Worm (Caenorhabditis elegans): ENCODE results near the gene twk-49.

twk-49 gene

DNA sequence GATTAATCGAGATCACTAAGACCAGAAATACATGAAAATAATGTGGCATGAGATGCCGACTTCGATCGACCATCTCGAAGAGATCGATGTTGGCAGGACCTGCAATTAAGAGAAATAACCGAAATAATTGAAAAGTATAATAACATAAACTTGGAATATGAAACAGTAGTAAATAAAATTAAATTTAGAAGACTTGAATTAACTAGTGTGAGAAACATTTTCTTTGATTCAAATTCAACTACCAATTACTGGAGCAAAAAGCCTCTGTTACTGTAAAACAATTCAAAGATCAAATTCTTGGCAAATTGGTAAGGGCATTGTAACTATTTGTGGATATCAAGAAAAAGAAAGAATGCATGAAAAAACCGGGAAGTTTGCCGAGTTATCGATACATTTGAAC is 14.9 kb upstream of the twk-49 start, which contains the start of gene R05G9R.1:
R05G9R.1 (minus strand) TSS at position 101 of the 400 bp plus-strand sequence.
- TF ChIP-seq R02D3.7 (tag; optimal IDR thresholded peaks at IDR 0.05) (no peak), nhr-6 (tag; optimal IDR thresholded peaks at IDR 0.05) (no peak), fos-1 (tag; optimal IDR thresholded peaks at IDR 0.05) (no peak), peb-1 (tag; optimal IDR thresholded peaks at IDR 0.05) (no peak), blmp-1 (tag; optimal IDR thresholded peaks at IDR 0.05; ENCODE audit: insufficient read depth) (no peak), elt-3 (tag; optimal IDR thresholded peaks at IDR 0.05) (no peak), zag-1 (tag; optimal IDR thresholded peaks at IDR 0.05) (no peak), crh-2 (tag; optimal IDR thresholded peaks at IDR 0.05) (no peak), aly-2 (tag; optimal IDR thresholded peaks at IDR 0.05) (no peak), lin-13 (GFP tag; optimal IDR thresholded peaks at IDR 0.05) (no peak), sem-4 (tag; optimal IDR thresholded peaks at IDR 0.05) (no peak), ZK546.5 (tag; optimal IDR thresholded peaks at IDR 0.05) (no peak)

DNA sequence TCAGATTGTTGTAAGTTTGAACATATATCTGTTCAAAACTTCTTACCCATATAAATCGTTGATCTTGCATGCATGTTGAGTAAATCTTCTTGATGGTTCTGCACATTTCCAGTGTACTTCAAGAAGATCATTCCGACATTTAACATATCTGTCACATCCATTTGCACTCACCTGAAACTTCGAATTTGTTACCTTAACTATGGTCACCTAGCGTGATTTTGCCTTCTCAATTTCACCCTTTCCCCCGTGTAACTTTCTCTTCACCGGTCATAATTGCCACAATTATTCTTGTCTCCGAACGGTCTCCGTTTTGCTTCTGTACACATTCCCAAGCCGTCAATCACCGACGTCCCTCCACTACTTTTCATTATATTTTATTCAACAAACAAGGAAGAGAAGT is 14.4 kb upstream of the twk-49 start:
- TF ChIP-seq nhr-10 (tag; optimal IDR thresholded peaks at IDR 0.05) (no peak), nhr-237 (tag; optimal IDR thresholded peaks at IDR 0.05) (no peak), sma-3 (GFP tag; optimal IDR thresholded peaks at IDR 0.05) (no peak), peb-1 (tag; optimal IDR thresholded peaks at IDR 0.05) (no peak), nhr-6 (tag; optimal IDR thresholded peaks at IDR 0.05) (no peak), unc-55 (GFP tag; optimal IDR thresholded peaks at IDR 0.05) (no peak), lin-39 (tag; optimal IDR thresholded peaks at IDR 0.05) (no peak), ceh-16 (tag; optimal IDR thresholded peaks at IDR 0.05) (no peak), lin-11 (tag; optimal IDR thresholded peaks at IDR 0.05) (no peak), nhr-12 (tag; optimal IDR thresholded peaks at IDR 0.05) (no peak), elt-3 (tag; optimal IDR thresholded peaks at IDR 0.05) (no peak), R02D3.7 (tag; optimal IDR thresholded peaks at IDR 0.05) (no peak), lin-13 (GFP tag; optimal IDR thresholded peaks at IDR 0.05) (no peak), ztf-1 (GFP tag; conservative IDR thresholded peaks at IDR 0.05) (no peak), snpc-4 (tag; optimal IDR thresholded peaks at IDR 0.05) (no peak), nhr-77 (tag; optimal IDR thresholded peaks at IDR 0.05) (no peak), egl-27 (tag; optimal IDR thresholded peaks at IDR 0.05) (no peak), unc-62 (GFP tag; optimal IDR thresholded peaks at IDR 0.05) (no peak), gmeb-1 (tag; optimal IDR thresholded peaks at IDR 0.05) (no peak), fos-1 (tag; optimal IDR thresholded peaks at IDR 0.05) (no peak)

DNA sequence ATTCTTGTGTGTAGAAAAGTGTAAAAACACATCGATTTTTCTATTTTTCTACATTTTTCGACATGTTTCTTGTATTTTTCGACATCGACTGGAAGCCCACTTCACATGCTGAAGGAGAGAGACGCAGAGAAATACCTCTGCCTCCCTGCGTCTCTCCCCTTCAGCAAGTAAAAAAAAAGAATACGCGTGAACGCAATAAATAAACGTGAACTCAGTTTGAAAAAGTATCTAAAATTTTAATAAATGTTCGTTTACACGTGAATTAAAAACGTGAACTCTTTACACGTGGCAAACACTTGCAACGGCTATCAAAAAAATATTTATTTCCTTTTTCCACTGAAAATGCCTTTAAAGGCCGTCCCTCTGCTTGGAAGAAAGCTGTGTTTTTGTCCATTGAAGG is 3.9 kb upstream of the twk-49 start, which contains the start of gene R05G9.1:
R05G9.1 (plus strand) TSS at position 343 of the 400 bp plus-strand sequence.
- TF ChIP-seq unc-39 (tag; optimal IDR thresholded peaks at IDR 0.05) (no peak), unc-55 (GFP tag; optimal IDR thresholded peaks at IDR 0.05) (no peak), C34F6.9 (tag; optimal IDR thresholded peaks at IDR 0.05) (peak; percentile 35), nhr-23 (tag; optimal IDR thresholded peaks at IDR 0.05) (no peak)

DNA sequence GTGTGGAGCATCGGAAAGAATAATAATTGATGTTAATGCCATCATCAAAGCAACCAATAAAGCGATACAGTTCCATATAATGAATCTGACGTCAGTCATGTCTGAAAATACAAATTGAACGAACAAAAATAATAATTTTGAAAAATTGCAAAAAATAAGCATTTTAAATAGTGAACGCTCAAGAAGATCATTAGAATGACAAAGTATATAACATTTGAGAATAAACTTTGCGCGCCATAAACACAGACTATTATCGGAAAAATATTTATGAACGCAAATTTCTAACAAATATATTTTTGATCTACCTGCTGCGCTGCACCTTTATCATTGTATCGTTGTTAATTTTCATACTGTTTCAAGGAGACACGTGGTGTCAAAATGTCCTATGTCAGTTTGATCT is 2.5 kb upstream of the twk-49 start, which contains the start of gene R05G9.3:
R05G9.3 (minus strand) TSS at position 101 of the 400 bp plus-strand sequence.
- TF ChIP-seq sem-4 (tag; optimal IDR thresholded peaks at IDR 0.05) = no peak
- no peak for TF ChIP-seq unc-62 (GFP tag; optimal IDR thresholded peaks at IDR 0.05)
- no peak for TF ChIP-seq nhr-11 (tag; optimal IDR thresholded peaks at IDR 0.05)
- TF ChIP-seq R02D3.7 (tag; optimal IDR thresholded peaks at IDR 0.05) = no peak
- no peak for TF ChIP-seq nhr-23 (tag; optimal IDR thresholded peaks at IDR 0.05)
- no peak for TF ChIP-seq crh-2 (tag; optimal IDR thresholded peaks at IDR 0.05)
- no peak for TF ChIP-seq Y55F3AM.14 (GFP tag; optimal IDR thresholded peaks at IDR 0.05)

DNA sequence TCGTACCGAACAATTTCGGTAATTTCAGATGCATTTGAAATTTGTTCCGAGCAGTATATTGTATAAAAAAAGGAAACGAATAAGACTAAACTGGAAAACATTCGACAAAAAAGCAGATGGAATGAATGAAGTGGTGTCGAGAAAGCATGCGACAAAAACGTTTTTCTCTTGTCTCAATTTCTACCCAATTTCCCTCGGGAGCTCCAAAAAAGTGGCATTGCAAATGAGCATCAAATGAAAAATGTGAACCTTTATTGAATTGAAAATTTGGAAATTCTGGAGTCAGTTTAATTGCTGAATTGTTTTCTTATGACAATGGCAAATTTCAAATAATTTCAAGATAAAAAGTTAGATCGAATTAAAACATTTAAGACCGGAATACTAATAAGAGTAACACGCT is 1.2 kb upstream of the twk-49 start, which contains the start of gene R05G9.5:
R05G9.5 (minus strand) TSS at position 101 of the 400 bp plus-strand sequence.
- TF ChIP-seq ZK546.5 (tag; optimal IDR thresholded peaks at IDR 0.05) (no peak), blmp-1 (tag; optimal IDR thresholded peaks at IDR 0.05; ENCODE audit: insufficient read depth) (no peak), elt-3 (tag; optimal IDR thresholded peaks at IDR 0.05) (no peak), C34F6.9 (tag; optimal IDR thresholded peaks at IDR 0.05) (no peak), ztf-1 (GFP tag; conservative IDR thresholded peaks at IDR 0.05) (no peak), ztf-4 (tag; optimal IDR thresholded peaks at IDR 0.05) (no peak), lin-13 (GFP tag; optimal IDR thresholded peaks at IDR 0.05) (no peak), mbf-1 (tag; optimal IDR thresholded peaks at IDR 0.05) (no peak), zag-1 (tag; optimal IDR thresholded peaks at IDR 0.05) (no peak), nhr-12 (tag; optimal IDR thresholded peaks at IDR 0.05) (no peak), skn-1 (tag; optimal IDR thresholded peaks at IDR 0.05) (no peak), R02D3.7 (tag; optimal IDR thresholded peaks at IDR 0.05) (no peak), Y55F3AM.14 (GFP tag; optimal IDR thresholded peaks at IDR 0.05) (no peak)
